Worm (Caenorhabditis elegans) whole organism, early embryonic: ENCODE data around the gene spp-10.

Experiments
- B0310.2 ChIP-seq: sonication (generic microtip); optimal IDR thresholded peaks from 2 replicates; lab custom pipeline; 2016; ENCODE audit warnings: mild to moderate bottlenecking, missing genetic modification characterization, missing compliant biosample characterization
- F13C5.2 ChIP-seq: sonication (generic microtip); optimal IDR thresholded peaks from 2 replicates; lab custom pipeline; 2017; ENCODE audit warnings: mild to moderate bottlenecking, missing genetic modification characterization, inconsistent platforms, missing compliant biosample characterization
- aly-1 ChIP-seq: sonication (generic microtip); optimal IDR thresholded peaks from 2 replicates; lab custom pipeline; 2016; ENCODE audit warnings: missing genetic modification characterization, missing compliant biosample characterization
- ama-1 ChIP-seq: fragments of 150-350 bp; optimal IDR thresholded peaks from 2 replicates; lab custom pipeline; 2014
- ceh-13 ChIP-seq: fragments of 200-800 bp; sonication (Bioruptor generic); optimal IDR thresholded peaks from 2 replicates; lab custom pipeline; 2018; ENCODE audit warnings: mild to moderate bottlenecking, missing genetic modification characterization, missing compliant biosample characterization
- ceh-36 ChIP-seq: sonication (generic microtip); optimal IDR thresholded peaks from 2 replicates; lab custom pipeline; 2016; ENCODE audit warnings: missing genetic modification characterization, inconsistent platforms, missing compliant biosample characterization
- ets-7 ChIP-seq: sonication (generic microtip); optimal IDR thresholded peaks from 2 replicates; lab custom pipeline; 2016; ENCODE audit warnings: missing genotype, missing genetic modification characterization, missing compliant biosample characterization
- flt-1 ChIP-seq: fragments of 200-800 bp; sonication (Bioruptor generic); IDR thresholded peaks from 2 replicates; pipeline ENCODE4 v1.3.6; 2022; ENCODE audit warnings: missing genetic modification characterization, missing compliant biosample characterization
- hmbx-1 ChIP-seq: sonication (generic microtip); optimal IDR thresholded peaks from 2 replicates; lab custom pipeline; 2016; ENCODE audit warnings: mild to moderate bottlenecking, missing genetic modification characterization, missing compliant biosample characterization
- hmg-4 ChIP-seq: fragments of 200-800 bp; sonication (Bioruptor generic); optimal IDR thresholded peaks from 2 replicates; lab custom pipeline; 2018; ENCODE audit warnings: mild to moderate bottlenecking, missing genetic modification characterization, missing compliant biosample characterization
- hnd-1 ChIP-seq: sonication (generic microtip); optimal IDR thresholded peaks from 2 replicates; lab custom pipeline; 2016; ENCODE audit warnings: missing genetic modification characterization, missing compliant biosample characterization
- pes-1 ChIP-seq: fragments of 200-800 bp; sonication (Bioruptor generic); IDR thresholded peaks from 2 replicates; pipeline ENCODE4 v1.3.6; 2022; ENCODE audit warnings: missing genetic modification reagents, missing genetic modification characterization, missing compliant biosample characterization
- scrt-1 ChIP-seq: fragments of 200-800 bp; sonication (Bioruptor generic); IDR thresholded peaks from 2 replicates; pipeline ENCODE4 v1.3.6; 2022; ENCODE audit warnings: missing genetic modification characterization, missing compliant biosample characterization
- sea-1 ChIP-seq: fragments of 200-800 bp; sonication (Bioruptor generic); conservative IDR thresholded peaks from 2 replicates; pipeline ENCODE4 v1.3.6; 2022; ENCODE audit warnings: missing genetic modification characterization, missing compliant biosample characterization
- tbx-11 ChIP-seq: fragments of 200-800 bp; sonication (Bioruptor generic); IDR thresholded peaks from 2 replicates; pipeline ENCODE4 v1.3.6; 2022; ENCODE audit warnings: missing genetic modification characterization, missing compliant biosample characterization
- tbx-37 ChIP-seq: fragments of 200-800 bp; sonication (Bioruptor generic); conservative IDR thresholded peaks from 2 replicates; pipeline ENCODE4 v1.3.6; 2022; ENCODE audit warnings: missing genetic modification reagents, missing genetic modification characterization, missing compliant biosample characterization
- tra-4 ChIP-seq: sonication (generic microtip); optimal IDR thresholded peaks from 2 replicates; lab custom pipeline; 2017; ENCODE audit warnings: missing genetic modification characterization, missing compliant biosample characterization

The spp-10 gene

DNA sequence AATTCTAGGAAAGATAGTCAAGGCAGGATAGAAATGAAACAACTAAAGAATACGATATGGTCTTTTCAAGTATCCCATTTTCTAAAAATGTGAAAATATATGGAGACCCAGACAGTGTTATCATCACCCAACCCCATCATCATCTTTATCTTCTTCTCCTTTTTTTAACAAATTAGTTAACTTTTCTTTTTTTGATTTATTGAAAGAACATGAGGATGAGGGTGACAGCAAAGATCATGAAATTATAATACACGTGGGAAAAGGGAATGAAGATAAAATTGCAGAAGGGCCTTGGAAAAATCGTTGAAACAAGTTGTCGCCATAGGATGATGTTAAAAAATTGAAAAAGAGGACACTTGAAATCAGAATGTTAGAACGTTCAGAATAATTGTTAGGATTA is 12.8 kb upstream of the spp-10 start:
- TF ChIP-seq F13C5.2 (tag; lab: Kevin White, UChicago) (no peak), ama-1 (lab: Kevin White, UChicago) (no peak)

DNA sequence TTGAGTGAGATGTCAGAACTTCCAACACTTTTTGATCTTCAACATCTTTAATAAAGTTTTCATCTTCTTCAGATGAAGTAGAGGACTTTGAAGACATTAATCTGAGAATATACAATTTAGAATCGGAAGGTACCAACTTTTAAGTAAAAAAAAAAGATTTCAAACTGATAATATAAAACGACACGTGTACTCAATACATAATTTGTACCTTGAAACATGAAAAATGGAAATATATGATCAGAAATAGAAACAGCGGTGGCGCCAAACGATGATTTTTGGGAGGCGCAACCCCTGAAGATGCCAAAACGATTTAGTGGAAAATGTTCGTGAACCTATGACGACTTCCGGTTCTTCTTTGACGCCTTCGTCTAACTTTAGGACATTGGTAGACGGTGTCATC is 4.5 kb upstream of the spp-10 start, which contains the start of gene oat-1:
oat-1 (minus strand) TSS at position 101 of the 400 bp plus-strand sequence.
- TF ChIP-seq tbx-11 (GFP tag; lab: Robert Waterston, UW), result no peak
- TF ChIP-seq ama-1 (lab: Kevin White, UChicago), result no peak
- TF ChIP-seq hnd-1 (tag; lab: Kevin White, UChicago), result no peak
- no peak for TF ChIP-seq F13C5.2 (tag; lab: Kevin White, UChicago)
- no peak for TF ChIP-seq flt-1 (GFP tag; lab: Robert Waterston, UW)
- TF ChIP-seq hmbx-1, result no peak
- no peak for TF ChIP-seq hmg-4
- no peak for TF ChIP-seq tbx-37 (GFP tag; lab: Robert Waterston, UW)
- TF ChIP-seq ets-7 (tag; lab: Kevin White, UChicago), result no peak
- no peak for TF ChIP-seq aly-1 (tag; lab: Kevin White, UChicago)
- no peak for TF ChIP-seq B0310.2 (tag; lab: Kevin White, UChicago)
- TF ChIP-seq tra-4 (tag; lab: Kevin White, UChicago), result no peak
- TF ChIP-seq sea-1 (GFP tag; lab: Robert Waterston, UW), result no peak
- TF ChIP-seq pes-1, result no peak
- TF ChIP-seq ceh-36 (tag; lab: Kevin White, UChicago), result no peak
- TF ChIP-seq scrt-1 (GFP tag; lab: Robert Waterston, UW), result no peak

DNA sequence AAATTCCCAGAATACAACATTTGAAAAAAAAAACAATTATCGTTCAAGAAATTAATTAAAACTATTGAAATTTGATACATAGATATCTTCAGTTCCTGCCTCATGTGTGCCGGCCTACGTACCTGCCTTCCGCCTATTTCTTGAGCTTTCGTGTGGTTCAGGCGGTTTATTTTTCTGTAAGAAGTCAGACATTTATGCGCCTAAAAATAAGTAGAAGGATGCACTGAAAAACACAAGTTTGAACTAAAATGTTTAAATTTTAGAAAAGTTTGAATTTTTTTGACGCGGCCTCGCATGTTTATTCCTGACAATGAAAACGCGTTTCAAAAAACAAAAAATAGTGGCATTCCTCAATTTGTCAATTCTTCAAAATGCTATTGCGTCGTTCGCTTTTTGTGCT is 3.2 kb upstream of the spp-10 start, which contains the start of gene C28C12.11:
C28C12.11 (plus strand) TSS at position 301 of the 400 bp plus-strand sequence.
- TF ChIP-seq ets-7 (tag; lab: Kevin White, UChicago) (no peak), tra-4 (tag; lab: Kevin White, UChicago) (no peak), ceh-13 (no peak), sea-1 (GFP tag; lab: Robert Waterston, UW) (no peak), hmg-4 (no peak), flt-1 (GFP tag; lab: Robert Waterston, UW) (no peak), hmbx-1 (no peak), pes-1 (no peak), aly-1 (tag; lab: Kevin White, UChicago) (no peak), ama-1 (lab: Kevin White, UChicago) (no peak)

DNA sequence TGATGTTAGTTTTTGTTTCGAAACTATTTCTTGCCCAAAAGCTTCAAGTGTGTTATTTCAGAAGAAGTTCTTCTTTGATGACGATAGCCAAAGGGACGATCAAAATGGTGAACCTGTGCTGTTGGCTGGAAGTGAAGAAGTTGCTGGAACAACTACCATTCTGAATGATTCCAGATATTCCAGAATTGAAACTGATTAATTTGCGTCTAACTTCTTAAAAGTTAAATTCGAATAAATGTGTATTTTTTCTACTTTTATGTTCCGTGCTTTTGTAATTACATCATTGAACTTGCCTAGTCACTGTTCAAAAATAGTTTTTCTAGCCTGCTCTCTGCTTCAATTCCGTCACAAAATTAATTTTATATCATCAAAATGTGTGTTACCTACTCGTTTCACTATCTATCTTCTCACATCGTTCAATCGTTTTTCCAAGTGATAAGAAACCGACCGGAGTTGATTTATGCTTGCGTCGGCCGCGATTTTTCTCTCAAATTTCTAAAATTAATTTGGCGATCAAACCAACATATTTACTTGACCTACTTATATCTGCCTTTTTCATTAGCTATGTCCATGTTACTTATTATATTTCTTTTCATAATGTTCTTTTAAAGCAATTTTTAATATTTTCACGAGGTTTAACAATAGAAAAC is 1.8 kb upstream of the spp-10 start:
- TF ChIP-seq ama-1 (lab: Kevin White, UChicago) (no peak), aly-1 (tag; lab: Kevin White, UChicago) (no peak), flt-1 (GFP tag; lab: Robert Waterston, UW) (no peak), ceh-13 (no peak), tbx-11 (GFP tag; lab: Robert Waterston, UW) (no peak), pes-1 (no peak), tra-4 (tag; lab: Kevin White, UChicago) (no peak), scrt-1 (GFP tag; lab: Robert Waterston, UW) (no peak), ceh-36 (tag; lab: Kevin White, UChicago) (no peak)

DNA sequence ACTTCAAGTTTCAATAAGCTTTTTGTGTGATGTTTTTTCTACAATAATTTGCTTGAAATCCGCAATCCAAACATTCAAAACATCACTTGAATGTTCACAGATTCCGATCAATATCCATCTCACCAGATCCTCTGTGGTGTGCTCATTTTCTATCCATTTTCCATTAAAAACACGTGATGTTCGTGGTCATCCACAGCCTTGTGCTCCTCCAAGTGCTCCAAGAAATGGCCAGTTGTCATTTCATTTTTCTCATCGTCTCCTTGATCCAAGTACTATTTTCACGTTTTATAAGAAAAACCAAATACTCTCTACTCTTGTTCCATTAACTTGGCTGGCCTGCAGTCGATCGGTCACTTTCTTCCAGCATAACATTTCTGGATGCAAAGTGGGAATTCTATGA is 814 bp upstream of the spp-10 start:
- no peak for TF ChIP-seq B0310.2 (tag; lab: Kevin White, UChicago)
- TF ChIP-seq pes-1, result no peak
- no peak for TF ChIP-seq ceh-13
- TF ChIP-seq ama-1 (lab: Kevin White, UChicago), result no peak
- TF ChIP-seq flt-1 (GFP tag; lab: Robert Waterston, UW), result no peak
- no peak for TF ChIP-seq F13C5.2 (tag; lab: Kevin White, UChicago)
- TF ChIP-seq sea-1 (GFP tag; lab: Robert Waterston, UW), result no peak
- TF ChIP-seq scrt-1 (GFP tag; lab: Robert Waterston, UW), result no peak
- TF ChIP-seq aly-1 (tag; lab: Kevin White, UChicago), result no peak

DNA sequence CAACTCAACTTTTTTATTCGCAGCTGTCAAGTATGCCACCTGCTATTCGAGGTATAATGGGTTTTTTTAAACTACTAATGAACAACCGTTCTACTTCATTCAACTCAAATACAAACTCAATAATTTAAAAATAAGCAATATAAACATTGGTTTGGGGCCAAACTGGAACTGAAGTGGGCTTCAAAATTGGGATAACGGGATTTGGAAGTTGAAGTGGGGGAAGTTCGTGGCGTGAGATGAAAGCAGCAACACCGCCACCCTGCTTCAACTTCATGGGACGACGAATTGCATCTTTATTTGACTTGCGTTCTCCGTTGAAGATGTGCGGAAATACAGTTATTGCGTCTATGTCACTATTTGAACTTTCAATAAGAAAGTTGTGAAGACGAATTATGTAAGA is 1.5 kb downstream of the spp-10 start:
- TF ChIP-seq B0310.2 (tag; lab: Kevin White, UChicago) (no peak), ceh-13 (no peak), sea-1 (GFP tag; lab: Robert Waterston, UW) (no peak), tra-4 (tag; lab: Kevin White, UChicago) (no peak), hmg-4 (no peak), flt-1 (GFP tag; lab: Robert Waterston, UW) (no peak), ceh-36 (tag; lab: Kevin White, UChicago) (no peak), F13C5.2 (tag; lab: Kevin White, UChicago) (no peak), hnd-1 (tag; lab: Kevin White, UChicago) (no peak), aly-1 (tag; lab: Kevin White, UChicago) (no peak), pes-1 (no peak), tbx-37 (GFP tag; lab: Robert Waterston, UW) (no peak), ama-1 (lab: Kevin White, UChicago) (no peak)

DNA sequence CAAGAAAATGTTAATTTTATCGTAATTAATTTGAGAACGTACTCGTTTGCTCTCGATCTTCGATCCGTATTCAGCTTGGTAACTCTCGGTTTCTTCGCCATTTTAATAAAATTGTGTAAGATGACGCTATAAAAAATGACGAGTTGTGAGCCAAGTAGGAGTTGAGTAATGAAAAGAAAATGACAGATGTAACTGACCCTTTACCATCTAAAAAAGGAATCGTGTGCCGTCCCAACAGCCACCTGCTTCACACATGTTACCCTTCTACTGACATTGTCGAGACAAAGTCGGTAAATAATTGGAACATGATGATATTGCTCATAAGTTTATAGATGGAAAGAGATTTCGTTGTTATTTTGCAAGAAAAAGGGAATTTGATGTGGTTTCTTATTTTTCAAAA is 2.4 kb downstream of the spp-10 start, which contains the start of gene hlh-12:
hlh-12 (minus strand) TSS at position 101 of the 400 bp plus-strand sequence.
- TF ChIP-seq flt-1 (GFP tag; lab: Robert Waterston, UW), result no peak
- TF ChIP-seq ceh-36 (tag; lab: Kevin White, UChicago), result no peak
- no peak for TF ChIP-seq ama-1 (lab: Kevin White, UChicago)

DNA sequence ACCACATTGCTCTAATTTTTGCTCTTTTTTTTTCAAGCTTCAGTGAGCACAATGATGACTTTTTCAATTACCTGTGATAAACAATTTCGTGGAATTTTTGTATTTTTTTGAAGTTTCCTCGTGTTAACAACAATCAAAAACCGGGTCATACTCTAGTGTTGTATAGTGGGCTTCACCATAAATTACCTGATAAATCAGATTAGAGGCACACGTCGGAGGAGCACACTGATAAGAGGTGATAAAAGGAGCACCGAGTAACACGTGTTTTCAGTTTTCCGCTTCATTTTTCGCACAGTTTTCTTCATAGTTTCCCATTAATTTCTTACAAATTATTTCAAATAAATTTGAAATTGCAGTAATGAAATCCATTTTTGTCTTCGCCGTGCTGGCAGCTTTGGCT is 4.3 kb downstream of the spp-10 start, which contains the start of gene spp-8:
spp-8 (plus strand) TSS at position 357 of the 400 bp plus-strand sequence.
- no peak for TF ChIP-seq aly-1 (tag; lab: Kevin White, UChicago)
- TF ChIP-seq ama-1 (lab: Kevin White, UChicago), result no peak
- TF ChIP-seq hmg-4, result no peak
- no peak for TF ChIP-seq sea-1 (GFP tag; lab: Robert Waterston, UW)
- TF ChIP-seq scrt-1 (GFP tag; lab: Robert Waterston, UW), result no peak
- TF ChIP-seq B0310.2 (tag; lab: Kevin White, UChicago), result no peak
- no peak for TF ChIP-seq pes-1
- no peak for TF ChIP-seq flt-1 (GFP tag; lab: Robert Waterston, UW)
- no peak for TF ChIP-seq tra-4 (tag; lab: Kevin White, UChicago)
- TF ChIP-seq ceh-36 (tag; lab: Kevin White, UChicago), result no peak
